Worm (Caenorhabditis elegans): ENCODE data around the gene Y39A1A.31.

Gene Y39A1A.31

DNA sequence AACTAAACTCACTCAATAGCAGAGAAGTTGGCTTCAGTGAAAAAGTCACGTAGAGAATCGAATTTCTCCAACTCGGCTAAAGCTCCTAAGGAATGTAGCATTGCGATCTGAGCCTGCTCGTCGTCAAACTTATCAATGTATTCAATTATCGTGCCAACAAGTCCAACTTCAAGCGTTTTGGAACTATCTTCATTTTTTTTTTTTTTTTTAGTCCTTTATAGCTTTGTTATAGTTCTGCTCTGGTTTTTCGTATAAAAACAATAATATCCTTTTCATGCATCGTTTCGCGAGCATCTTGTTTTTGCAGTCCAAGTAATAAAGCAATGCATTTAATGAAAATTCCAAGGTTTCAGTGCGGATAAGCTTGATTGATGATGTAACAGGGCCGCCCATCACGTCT is at the start of gene Y39A1A.31:
TSS of gene Y39A1A.31 (minus strand) at position 101 of the 400 bp plus-strand sequence.
- TF ChIP-seq unc-62 (GFP tag; optimal IDR thresholded peaks at IDR 0.05), result no peak

DNA sequence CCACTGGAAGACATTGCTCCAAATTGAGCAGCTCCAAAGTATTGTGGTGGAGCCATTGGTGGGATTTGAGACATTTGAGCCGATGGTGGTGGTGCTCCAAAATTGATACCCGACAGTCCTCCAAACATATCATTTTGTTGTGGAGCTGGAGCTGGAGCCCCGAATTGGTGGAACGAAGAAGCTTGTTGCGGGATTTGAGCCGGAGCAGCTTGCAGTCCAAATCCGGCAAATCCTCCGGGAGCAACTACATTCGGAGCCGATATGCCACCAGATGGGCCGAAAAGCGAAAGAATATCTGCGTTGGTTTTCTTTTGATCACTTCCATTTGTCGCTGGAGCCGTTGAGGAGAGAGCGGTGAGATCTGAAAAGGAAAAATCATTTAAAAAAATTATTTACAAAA is 49.1 kb upstream of the Y39A1A.31 start:
- TF ChIP-seq unc-62 (GFP tag; optimal IDR thresholded peaks at IDR 0.05), result no peak

DNA sequence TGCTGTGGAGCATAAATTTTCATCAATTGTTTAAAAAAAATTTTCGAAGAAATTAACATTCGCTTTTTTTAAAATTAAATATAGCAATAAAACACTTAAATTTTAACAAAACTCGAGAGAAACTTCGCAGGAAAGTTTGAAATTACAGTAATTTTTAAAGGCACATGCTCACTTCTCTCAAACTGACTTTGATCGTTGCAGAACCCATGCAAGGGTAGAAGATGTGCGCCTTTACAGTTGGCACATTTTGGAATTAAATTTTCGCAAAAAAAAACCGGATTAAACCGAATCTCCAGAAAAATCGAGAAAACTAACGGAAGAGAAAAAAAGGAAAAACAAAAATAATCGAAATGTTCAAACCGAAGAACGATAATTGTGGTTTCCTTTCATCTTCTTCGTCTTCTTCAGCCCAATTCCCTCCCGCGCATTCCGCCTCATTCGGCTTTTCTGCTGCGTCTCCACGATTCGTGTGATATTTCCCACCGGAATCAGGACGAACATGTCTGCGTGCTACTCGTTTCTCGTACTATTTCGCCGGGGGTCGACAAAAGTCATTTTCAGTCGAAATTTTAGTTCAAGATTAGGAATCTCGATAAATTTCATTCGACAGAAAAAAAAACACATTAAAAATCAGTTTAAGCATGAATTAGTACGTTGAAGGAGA is 47.5 kb upstream of the Y39A1A.31 start:
- TF ChIP-seq unc-62 (GFP tag; optimal IDR thresholded peaks at IDR 0.05), result no peak

DNA sequence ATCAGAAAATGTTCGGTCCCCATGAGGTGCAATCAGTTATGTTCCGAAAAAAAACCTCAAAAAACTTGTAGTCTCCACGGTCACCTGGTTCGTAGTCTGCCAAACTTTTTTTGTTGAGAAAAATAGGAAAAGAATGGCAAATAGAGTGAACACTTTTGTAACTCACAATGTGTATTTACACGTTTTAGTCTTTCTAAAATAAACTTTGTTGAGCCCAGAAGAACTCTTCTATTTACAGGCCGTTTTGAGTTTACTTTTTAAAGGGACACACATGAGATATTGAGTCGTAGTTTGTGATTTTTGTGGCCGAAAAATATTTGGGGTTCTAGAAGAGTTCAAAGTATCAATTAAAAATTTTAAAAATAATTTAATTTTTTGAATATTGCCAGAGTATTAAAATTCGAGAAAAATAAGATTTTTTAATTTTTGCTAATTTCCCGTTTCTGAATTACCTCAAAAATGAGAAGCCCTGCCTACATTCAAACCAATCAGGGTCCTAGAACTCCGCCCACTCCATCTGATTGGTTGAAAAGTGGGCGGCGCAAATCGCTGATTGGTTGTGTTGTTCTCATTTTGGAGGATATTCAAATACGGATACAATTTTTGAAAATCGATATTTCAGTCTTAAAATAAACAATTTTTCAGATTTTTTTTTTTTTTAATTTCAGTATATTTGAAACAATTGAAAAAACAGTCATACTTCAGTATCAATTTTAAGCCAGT is 45.7 kb upstream of the Y39A1A.31 start:
- no peak for TF ChIP-seq unc-62 (GFP tag; optimal IDR thresholded peaks at IDR 0.05)

DNA sequence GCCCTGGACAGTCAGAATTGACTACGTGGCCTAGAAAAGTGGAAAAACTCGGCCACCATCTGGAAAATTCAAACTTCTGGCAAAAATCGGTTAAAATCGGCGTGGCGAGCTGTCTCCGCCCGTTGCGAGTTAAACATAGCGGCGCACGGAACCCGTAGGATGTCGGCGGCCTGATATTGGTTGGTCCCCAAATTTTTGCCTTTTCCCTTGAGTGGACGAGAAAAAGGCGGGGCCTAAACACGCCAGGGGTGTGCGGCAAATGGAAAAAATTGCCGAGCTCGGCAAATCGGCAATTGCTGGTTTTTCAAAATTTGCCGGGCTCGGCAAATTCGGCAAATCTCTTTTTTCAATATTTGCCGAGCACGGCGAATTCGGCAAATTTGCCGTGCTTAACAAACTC is 44.3 kb upstream of the Y39A1A.31 start:
- no peak for TF ChIP-seq unc-62 (GFP tag; optimal IDR thresholded peaks at IDR 0.05)

DNA sequence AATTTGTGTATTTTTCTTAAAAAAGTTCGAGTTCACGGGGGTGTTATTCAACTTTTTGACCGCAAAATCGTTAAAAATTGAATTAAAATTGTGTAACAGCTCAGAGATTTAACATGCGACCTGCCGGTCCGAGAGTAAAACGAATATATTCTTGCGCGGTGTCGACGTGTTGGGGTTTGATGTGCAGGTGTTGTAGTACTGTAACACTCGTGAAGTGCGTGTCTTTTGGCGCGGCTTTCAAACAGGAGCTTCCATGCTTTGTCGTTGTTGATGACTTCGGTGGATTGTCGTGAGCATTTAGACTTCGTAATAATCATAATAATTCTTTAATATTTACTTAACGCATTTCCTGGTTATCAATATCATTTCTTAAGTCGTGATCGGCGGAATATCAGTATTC is 41.6 kb upstream of the Y39A1A.31 start, which contains the start of gene tat-3:
TSS of gene tat-3 (minus strand) at position 196 of the 400 bp plus-strand sequence.
- TF ChIP-seq unc-62 (GFP tag; optimal IDR thresholded peaks at IDR 0.05), result no peak

DNA sequence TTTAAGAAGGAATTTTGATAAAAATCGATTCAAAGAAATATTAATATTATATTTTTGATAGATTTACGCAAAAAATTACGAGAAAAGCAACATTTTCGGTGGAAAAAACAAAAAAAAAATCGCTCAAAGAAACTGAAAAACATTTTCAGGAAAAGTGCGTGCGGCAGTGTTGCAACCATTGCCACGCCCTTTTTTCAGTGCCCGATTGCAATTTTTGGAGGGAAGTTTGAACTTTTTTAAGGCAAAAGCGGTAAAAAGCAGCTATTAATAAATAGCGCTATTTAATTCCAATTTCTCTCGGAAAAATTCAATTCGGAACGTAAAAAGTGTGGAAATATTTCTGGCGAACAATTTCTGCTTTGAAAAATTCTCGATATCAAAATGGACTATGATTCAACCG is 32.1 kb upstream of the Y39A1A.31 start:
- TF ChIP-seq unc-62 (GFP tag; optimal IDR thresholded peaks at IDR 0.05), result no peak

DNA sequence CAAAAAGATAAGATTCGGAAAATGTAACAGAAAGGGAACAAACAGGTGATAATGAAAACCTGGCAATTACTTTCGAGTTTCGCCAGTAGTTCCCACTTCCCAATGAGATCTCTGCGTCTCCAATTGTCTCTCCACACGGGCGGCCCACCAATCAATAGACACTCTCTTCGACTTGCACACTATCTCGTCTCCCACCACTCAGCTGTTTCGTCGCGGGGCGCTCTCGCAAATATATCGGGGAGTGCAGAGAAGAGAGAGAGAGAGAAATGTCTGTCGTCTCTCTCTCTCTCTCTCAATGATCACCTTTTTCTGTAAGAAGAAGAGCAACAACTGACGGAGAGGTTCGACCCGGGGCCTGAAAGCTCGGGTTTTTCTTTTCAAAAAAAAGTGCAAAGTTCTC is 31.2 kb upstream of the Y39A1A.31 start:
- TF ChIP-seq unc-62 (GFP tag; optimal IDR thresholded peaks at IDR 0.05), result no peak

DNA sequence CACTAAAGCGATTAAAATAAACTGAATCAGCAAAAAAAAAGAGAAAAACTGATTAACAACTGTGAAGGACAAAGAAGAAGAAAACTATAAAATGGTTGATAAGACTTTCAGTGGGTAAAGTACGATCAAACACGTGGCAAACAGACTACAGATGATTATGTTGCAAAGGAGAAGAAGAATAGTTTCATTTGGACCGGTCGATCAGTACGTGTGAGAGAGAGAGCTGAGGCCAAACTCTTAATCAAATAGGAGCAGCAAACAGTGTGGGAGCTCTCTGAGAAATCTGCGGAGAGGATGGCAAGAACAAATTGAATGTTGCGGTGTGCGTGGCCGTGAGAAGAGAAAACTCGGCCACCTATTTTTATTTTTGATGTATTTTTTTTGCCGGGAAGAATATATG is 30.1 kb upstream of the Y39A1A.31 start:
- no peak for TF ChIP-seq unc-62 (GFP tag; optimal IDR thresholded peaks at IDR 0.05)

DNA sequence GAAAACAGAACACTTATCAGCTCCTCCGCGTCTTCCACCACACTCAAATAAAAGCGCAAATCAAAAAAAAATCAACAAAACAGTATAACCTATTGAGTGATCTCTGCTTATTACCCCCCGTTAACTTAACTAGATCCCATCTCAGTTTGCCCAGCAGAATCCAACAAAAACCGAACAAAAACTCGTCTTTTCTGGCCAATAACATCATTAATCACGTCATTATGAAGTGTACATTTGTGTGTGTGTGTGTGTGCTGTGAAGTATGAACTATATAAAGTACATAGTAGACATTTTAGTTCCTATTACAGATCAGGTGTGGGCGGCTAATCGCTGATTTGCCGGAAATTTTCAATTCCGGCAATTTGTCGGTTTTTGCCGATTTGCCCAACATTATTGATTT is 29.1 kb upstream of the Y39A1A.31 start:
- TF ChIP-seq unc-62 (GFP tag; optimal IDR thresholded peaks at IDR 0.05), result no peak

DNA sequence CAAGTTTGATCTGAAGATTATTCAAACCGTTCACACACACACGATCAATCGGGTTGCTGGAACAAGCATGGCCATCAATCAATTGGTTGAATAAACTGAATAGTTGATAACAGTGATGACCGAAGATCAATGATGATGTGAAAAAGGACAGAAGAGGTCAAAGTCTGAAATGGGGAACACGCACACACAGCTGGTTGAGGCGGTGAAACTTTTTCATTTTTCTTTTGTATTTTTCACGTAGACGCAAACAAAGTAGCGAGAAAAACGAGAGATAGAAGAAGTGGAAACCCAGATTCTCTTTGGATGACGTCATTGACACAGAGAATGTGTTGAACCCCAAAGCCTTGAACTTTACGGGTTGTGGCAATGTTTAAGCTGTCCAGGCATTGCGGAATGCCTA is 28.5 kb upstream of the Y39A1A.31 start:
- TF ChIP-seq unc-62 (GFP tag; optimal IDR thresholded peaks at IDR 0.05), result no peak

DNA sequence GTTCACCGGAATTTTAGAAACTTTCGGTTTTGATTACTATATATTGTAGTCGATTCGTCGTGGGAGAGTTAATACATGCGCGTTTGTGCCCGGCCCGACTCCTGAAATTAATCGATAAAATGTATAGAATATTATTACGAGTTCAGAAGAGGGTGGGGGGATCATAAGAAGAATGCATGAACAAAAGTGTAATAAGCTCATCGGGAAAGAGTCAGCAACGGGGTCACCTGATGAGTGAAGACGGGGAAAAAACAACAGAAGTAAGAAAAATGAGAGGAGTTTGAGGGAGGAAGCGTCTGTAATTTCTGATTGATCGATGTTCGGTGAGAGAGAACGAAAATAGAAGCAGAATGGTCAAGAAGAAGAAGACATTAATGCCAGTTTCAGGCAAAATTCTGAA is 27.1 kb upstream of the Y39A1A.31 start, which contains the start of gene W09D10.4:
TSS of gene W09D10.4 (minus strand) at position 101 of the 400 bp plus-strand sequence.
- TF ChIP-seq unc-62 (GFP tag; optimal IDR thresholded peaks at IDR 0.05), result no peak

DNA sequence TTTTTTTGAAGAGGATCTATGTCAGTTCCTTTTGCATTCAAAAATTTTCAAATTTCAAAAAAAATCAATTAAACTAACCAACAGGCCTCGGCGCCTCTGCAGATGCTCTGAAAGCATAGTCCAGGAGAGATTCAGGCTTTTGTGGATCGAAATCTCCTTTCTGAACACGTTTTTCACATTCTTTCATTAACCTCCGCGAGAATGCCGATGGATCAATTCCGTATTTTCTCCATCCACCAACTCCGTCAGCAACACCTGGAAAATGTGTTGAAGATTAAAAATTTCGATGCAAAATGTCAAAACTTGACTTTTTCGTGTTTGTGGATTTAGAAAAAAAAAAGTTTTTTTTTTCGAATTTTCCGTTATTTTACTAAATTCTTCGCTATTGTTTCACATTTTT is 25.6 kb upstream of the Y39A1A.31 start:
- TF ChIP-seq unc-62 (GFP tag; optimal IDR thresholded peaks at IDR 0.05), result no peak

DNA sequence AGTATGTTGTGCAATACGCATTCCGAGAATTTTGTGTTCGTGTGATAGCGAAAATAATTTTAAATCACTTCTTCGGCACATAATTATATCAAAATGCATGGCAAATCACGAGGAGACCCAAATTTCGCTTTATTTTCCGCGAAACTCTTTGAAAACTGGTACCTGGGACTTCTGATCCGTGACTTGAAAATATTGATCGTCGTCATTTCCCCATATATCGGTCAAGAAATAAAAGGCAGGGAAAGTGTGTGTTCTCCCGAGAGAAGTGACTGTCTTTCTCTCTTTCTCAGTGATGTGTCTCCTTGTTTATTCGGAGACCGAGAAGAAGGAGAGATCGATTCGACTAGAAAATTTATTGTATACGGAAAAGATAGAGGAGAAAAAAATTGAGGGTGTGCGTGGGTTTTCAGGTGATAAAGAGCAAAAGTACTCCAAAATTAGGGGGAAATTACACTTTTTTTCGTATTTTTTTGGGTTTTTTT is 22.3 kb upstream of the Y39A1A.31 start, which contains the start of gene W09D10.5:
TSS of gene W09D10.5 (minus strand) at position 345 of the 482 bp plus-strand sequence.
- TF ChIP-seq unc-62 (GFP tag; optimal IDR thresholded peaks at IDR 0.05), result no peak

DNA sequence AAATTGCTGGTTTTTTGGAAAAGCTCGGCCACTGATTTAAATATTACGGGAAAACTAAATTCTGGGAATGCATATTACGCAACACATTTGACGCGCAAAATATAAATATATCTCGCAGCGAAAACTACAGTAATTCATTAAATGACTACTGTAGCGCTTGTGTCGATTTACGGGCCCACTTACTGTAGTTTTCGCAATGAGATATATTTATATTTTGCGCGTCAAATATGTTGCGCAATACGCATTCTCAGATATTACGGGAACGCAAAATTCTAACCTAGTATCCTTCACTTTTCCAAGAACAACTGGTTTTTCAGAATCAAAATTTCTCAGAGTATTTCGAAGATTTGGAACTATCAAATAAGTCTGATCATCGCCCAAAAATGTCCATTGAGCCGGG is 20.7 kb upstream of the Y39A1A.31 start:
- no peak for TF ChIP-seq unc-62 (GFP tag; optimal IDR thresholded peaks at IDR 0.05)

DNA sequence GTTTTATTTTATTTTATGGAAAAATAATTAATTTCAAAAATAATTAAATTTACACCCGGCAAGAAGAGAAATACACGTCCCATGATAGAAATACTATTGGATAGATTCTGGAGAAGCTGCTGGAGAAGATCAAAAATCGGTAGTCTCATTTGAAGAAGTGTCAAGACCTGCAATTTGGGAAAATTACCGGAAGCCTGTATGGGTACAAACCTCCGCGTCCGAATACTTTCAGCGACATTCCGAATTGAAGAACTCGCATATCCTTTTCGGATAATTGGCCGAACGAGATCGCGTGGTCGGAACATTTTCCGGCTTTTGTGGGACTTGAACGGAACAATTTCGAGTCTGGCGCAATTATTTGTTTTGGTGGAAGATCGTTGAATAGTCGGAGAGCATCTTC is 19.5 kb upstream of the Y39A1A.31 start:
- no peak for TF ChIP-seq unc-62 (GFP tag; optimal IDR thresholded peaks at IDR 0.05)

DNA sequence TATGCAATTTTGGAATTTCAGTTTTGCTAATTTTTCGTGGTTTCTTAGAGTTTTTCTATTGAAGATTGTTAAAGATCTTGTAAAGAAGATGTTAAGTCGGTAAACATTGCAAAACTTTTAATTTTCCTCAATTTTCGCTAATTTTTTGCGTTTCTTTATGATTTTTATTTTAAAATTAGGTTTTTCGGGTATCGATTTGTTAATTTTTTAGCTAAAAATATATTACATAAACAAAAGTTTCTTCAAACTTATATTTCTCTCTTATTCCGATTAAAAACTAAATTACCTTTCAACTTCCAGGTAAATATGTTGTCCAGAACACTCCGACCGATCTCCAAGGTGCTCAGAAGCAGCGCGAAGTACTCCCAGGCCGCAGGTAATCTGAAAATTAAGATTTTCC is 18.5 kb upstream of the Y39A1A.31 start, which contains the start of gene mrpl-12:
TSS of gene mrpl-12 (plus strand) at position 301 of the 400 bp plus-strand sequence.
- no peak for TF ChIP-seq unc-62 (GFP tag; optimal IDR thresholded peaks at IDR 0.05)
